Fruit fly (Drosophila melanogaster): ENCODE results near the gene 5PtaseI.

- TF ChIP-seq CG8632 (GFP tag; optimal IDR thresholded peaks at IDR 0.05) = no peak
- TF ChIP-seq CG8119 (GFP tag; IDR thresholded peaks at IDR 0.05) = no peak
Observed at dm6 chr3R:25064907-25065841, 20.2 kb upstream of the 5PtaseI start, which contains the start of the genes veli and PQBP1.
